Fruit fly (Drosophila melanogaster) whole organism, prepupa: Measurements from ENCODE around the gene CG6340.
A peak's percentile ranks its signal among the peaks of the same experiment; 100 is the strongest.

ENCODE experiments used
- CG10631 ChIP-seq: fragments of 200-800 bp; sonication (Bioruptor generic); optimal IDR thresholded peaks from 2 replicates; lab custom pipeline; 2016; ENCODE audit warnings: missing biosample characterization, missing genetic modification characterization
- CG10669 ChIP-seq: fragments of 200-800 bp; sonication (Bioruptor generic); optimal IDR thresholded peaks from 3 replicates; lab custom pipeline; 2018; ENCODE audit warnings: missing biosample characterization, mild to moderate bottlenecking, missing genetic modification characterization, moderate library complexity
- CG11294 ChIP-seq: fragments of 200-800 bp; sonication (Bioruptor generic); IDR thresholded peaks from 2 replicates; pipeline ENCODE4 v1.3.6; 2022; ENCODE audit warnings: missing biosample characterization, missing genetic modification characterization
- CG11902 ChIP-seq: fragments of 200-800 bp; sonication (Bioruptor generic); optimal IDR thresholded peaks from 3 replicates; lab custom pipeline; 2016; ENCODE audit warnings: missing biosample characterization, missing genetic modification characterization
- CG1621 ChIP-seq: fragments of 200-800 bp; sonication (Bioruptor generic); optimal IDR thresholded peaks from 3 replicates; lab custom pipeline; 2018; ENCODE audit warnings: missing biosample characterization, mild to moderate bottlenecking, missing genetic modification characterization
- CG16779 ChIP-seq: fragments of 200-800 bp; sonication (Bioruptor generic); optimal IDR thresholded peaks from 3 replicates; lab custom pipeline; 2017; ENCODE audit warnings: missing biosample characterization, mild to moderate bottlenecking, missing genetic modification characterization
- CG3032 ChIP-seq: fragments of 200-800 bp; optimal IDR thresholded peaks from 2 replicates; lab custom pipeline; 2019; ENCODE audit warnings: missing biosample characterization, mild to moderate bottlenecking, missing genetic modification characterization, moderate library complexity
- CG31627 ChIP-seq: fragments of 200-800 bp; sonication (Bioruptor generic); optimal IDR thresholded peaks from 3 replicates; lab custom pipeline; 2016; ENCODE audit warnings: missing biosample characterization, missing genetic modification characterization
- CG32006 ChIP-seq: fragments of 200-800 bp; sonication (Bioruptor generic); optimal IDR thresholded peaks from 3 replicates; lab custom pipeline; 2017; ENCODE audit warnings: missing biosample characterization, mild to moderate bottlenecking, missing genetic modification characterization
- CG34406 ChIP-seq: fragments of 200-800 bp; sonication (Bioruptor generic); optimal IDR thresholded peaks from 3 replicates; lab custom pipeline; 2016; ENCODE audit warnings: missing biosample characterization, missing genetic modification characterization
- CG4318 ChIP-seq: fragments of 200-800 bp; sonication (Bioruptor generic); optimal IDR thresholded peaks from 3 replicates; lab custom pipeline; 2017; ENCODE audit warnings: missing biosample characterization, mild to moderate bottlenecking, missing genetic modification characterization
- CG6163 ChIP-seq: fragments of 200-800 bp; sonication (Bioruptor generic); IDR thresholded peaks from 3 replicates; pipeline ENCODE4 v1.3.6; 2022; ENCODE audit warnings: missing biosample characterization, missing genetic modification characterization
- CG6276 ChIP-seq: fragments of 200-800 bp; sonication (Bioruptor generic); optimal IDR thresholded peaks from 2 replicates; lab custom pipeline; 2017; ENCODE audit warnings: missing biosample characterization, mild to moderate bottlenecking, missing genetic modification characterization
- CG6792 ChIP-seq: fragments of 200-800 bp; sonication (Bioruptor generic); optimal IDR thresholded peaks from 3 replicates; lab custom pipeline; 2016; ENCODE audit warnings: missing biosample characterization, missing genetic modification characterization
- CG6854 ChIP-seq: fragments of 200-800 bp; sonication (Bioruptor generic); optimal IDR thresholded peaks from 2 replicates; lab custom pipeline; 2017; ENCODE audit warnings: missing biosample characterization, mild to moderate bottlenecking, missing genetic modification characterization
- CG7368 ChIP-seq: fragments of 200-800 bp; sonication (Bioruptor generic); optimal IDR thresholded peaks from 3 replicates; lab custom pipeline; 2016; ENCODE audit warnings: missing biosample characterization, missing genetic modification characterization
- CG8632 ChIP-seq: fragments of 200-800 bp; sonication (Bioruptor generic); optimal IDR thresholded peaks from 3 replicates; lab custom pipeline; 2016; ENCODE audit warnings: missing biosample characterization, missing genetic modification characterization
- CG9139 ChIP-seq: fragments of 200-800 bp; sonication (Bioruptor generic); optimal IDR thresholded peaks from 3 replicates; lab custom pipeline; 2017; ENCODE audit warnings: missing biosample characterization, mild to moderate bottlenecking, missing genetic modification characterization
- Eip78C ChIP-seq: fragments of 200-800 bp; sonication (Bioruptor generic); peaks from one replicate; lab custom pipeline; 2016; ENCODE audit warnings: missing biosample characterization, missing genetic modification characterization
- Eip93F ChIP-seq: fragments of 200-800 bp; sonication (Bioruptor generic); optimal IDR thresholded peaks from 2 replicates; lab custom pipeline; 2016; ENCODE audit warnings: missing biosample characterization, mild to moderate bottlenecking, missing genetic modification characterization
- Ets21C ChIP-seq: fragments of 200-800 bp; sonication (Bioruptor generic); optimal IDR thresholded peaks from 3 replicates; lab custom pipeline; 2016; ENCODE audit warnings: missing biosample characterization, missing genetic modification characterization
- Gug ChIP-seq: fragments of 200-800 bp; sonication (Bioruptor generic); IDR thresholded peaks from 2 replicates; pipeline ENCODE4 v1.3.6; 2022; ENCODE audit warnings: missing biosample characterization, missing genetic modification characterization
- Hr38 ChIP-seq: sonication (Bioruptor generic); optimal IDR thresholded peaks from 2 replicates; lab custom pipeline; 2016; ENCODE audit warnings: missing biosample characterization, missing genetic modification characterization
- Hr39 ChIP-seq: fragments of 200-800 bp; sonication (Bioruptor generic); optimal IDR thresholded peaks from 2 replicates; lab custom pipeline; 2016; ENCODE audit warnings: missing biosample characterization, missing genetic modification characterization
- Hr4 ChIP-seq: fragments of 200-800 bp; sonication (Bioruptor generic); optimal IDR thresholded peaks from 3 replicates; lab custom pipeline; 2016; ENCODE audit warnings: missing biosample characterization, missing genetic modification characterization
- Met ChIP-seq: fragments of 200-800 bp; sonication (Bioruptor generic); optimal IDR thresholded peaks from 3 replicates; lab custom pipeline; 2016; ENCODE audit warnings: missing biosample characterization, missing genetic modification characterization
- Smox ChIP-seq: fragments of 200-800 bp; sonication (Bioruptor generic); optimal IDR thresholded peaks from 3 replicates; lab custom pipeline; 2016; ENCODE audit warnings: missing biosample characterization, missing genetic modification characterization
- Sox14 ChIP-seq: fragments of 200-800 bp; sonication (Bioruptor generic); optimal IDR thresholded peaks from 3 replicates; lab custom pipeline; 2016; ENCODE audit warnings: missing biosample characterization, missing genetic modification characterization
- achi ChIP-seq: fragments of 200-800 bp; sonication (Bioruptor generic); optimal IDR thresholded peaks from 3 replicates; lab custom pipeline; 2016; ENCODE audit warnings: missing biosample characterization, missing genetic modification characterization
- acj6 ChIP-seq: fragments of 200-800 bp; sonication (Bioruptor generic); optimal IDR thresholded peaks from 3 replicates; lab custom pipeline; 2016; ENCODE audit warnings: missing biosample characterization, missing genetic modification characterization
- cyc ChIP-seq: fragments of 200-800 bp; sonication (Bioruptor generic); optimal IDR thresholded peaks from 3 replicates; lab custom pipeline; 2016; ENCODE audit warnings: missing biosample characterization, missing genetic modification characterization
- eg ChIP-seq: fragments of 200-800 bp; sonication (Bioruptor generic); IDR thresholded peaks from 3 replicates; pipeline ENCODE4 v1.3.6; 2022; ENCODE audit warnings: missing biosample characterization, missing genetic modification characterization
- esn ChIP-seq: fragments of 200-800 bp; sonication (Bioruptor generic); optimal IDR thresholded peaks from 2 replicates; lab custom pipeline; 2016; ENCODE audit warnings: missing biosample characterization, mild to moderate bottlenecking, missing genetic modification characterization, moderate library complexity
- fd59A ChIP-seq: fragments of 200-800 bp; sonication (Bioruptor generic); optimal IDR thresholded peaks from 2 replicates; lab custom pipeline; 2017; ENCODE audit warnings: missing biosample characterization, mild to moderate bottlenecking, missing genetic modification characterization, missing genetic modification reagents
- lz ChIP-seq: fragments of 200-800 bp; sonication (Bioruptor generic); optimal IDR thresholded peaks from 3 replicates; lab custom pipeline; 2016; ENCODE audit warnings: missing biosample characterization, missing genetic modification characterization
- pdm3 ChIP-seq: fragments of 200-800 bp; sonication (Bioruptor generic); optimal IDR thresholded peaks from 3 replicates; lab custom pipeline; 2016; ENCODE audit warnings: missing biosample characterization, missing genetic modification characterization
- salr ChIP-seq, 2 experiments: fragments of 200-800 bp; sonication (Bioruptor generic); optimal IDR thresholded peaks; 3 replicates each; lab custom pipeline; 2016 to 2018; ENCODE audit warnings: missing biosample characterization in 2 of 2, missing genetic modification characterization in 2 of 2, mild to moderate bottlenecking in 1 of 2
- spab ChIP-seq: fragments of 200-800 bp; sonication (Bioruptor generic); optimal IDR thresholded peaks from 2 replicates; lab custom pipeline; 2017; ENCODE audit warnings: missing biosample characterization, mild to moderate bottlenecking, missing genetic modification characterization, missing genetic modification reagents
- ss ChIP-seq, 2 experiments: fragments of 200-800 bp; sonication (Bioruptor generic); optimal IDR thresholded peaks; 2 replicates in 1 of 2; 3 replicates in 1 of 2; lab custom pipeline; 2017 to 2018; ENCODE audit warnings: mild to moderate bottlenecking in 2 of 2, missing biosample characterization in 2 of 2, missing genetic modification characterization in 2 of 2, moderate library complexity in 1 of 2
- svp ChIP-seq: fragments of 200-800 bp; sonication (Bioruptor generic); peaks from one replicate; lab custom pipeline; 2016; ENCODE audit warnings: missing biosample characterization, missing genetic modification characterization
- topi ChIP-seq: fragments of 200-800 bp; sonication (Bioruptor generic); optimal IDR thresholded peaks from 3 replicates; lab custom pipeline; 2016; ENCODE audit warnings: missing biosample characterization, missing genetic modification characterization

CG6340 gene

dm6 chrX:15532062-15532461 lies 49.9 kb downstream of the CG6340 start:
- TF ChIP-seq fd59A (GFP tag; lab: Kevin White, UChicago) = no peak
- TF ChIP-seq Hr38 (GFP tag; lab: Kevin White, UChicago) = no peak
- no peak for TF ChIP-seq CG6792 (GFP tag; lab: Kevin White, UChicago)
- TF ChIP-seq esn (GFP tag; lab: Kevin White, UChicago) = peak; percentile 12
- TF ChIP-seq CG10631 (GFP tag; lab: Kevin White, UChicago) = no peak
- TF ChIP-seq CG8632 (GFP tag; lab: Kevin White, UChicago) = no peak
- TF ChIP-seq CG11902 (GFP tag; lab: Kevin White, UChicago) = no peak
- TF ChIP-seq eg (GFP tag; lab: Robert Waterston, UW) = no peak
- TF ChIP-seq Sox14 (GFP tag; lab: Kevin White, UChicago) = no peak
- no peak for TF ChIP-seq Eip93F
- peak; percentile 35 for TF ChIP-seq Eip78C (GFP tag; lab: Kevin White, UChicago)
- no peak for TF ChIP-seq achi (GFP tag; lab: Kevin White, UChicago)
- no peak for TF ChIP-seq spab (GFP tag; lab: Kevin White, UChicago)
- no peak for TF ChIP-seq CG6163
- TF ChIP-seq Ets21C (GFP tag; lab: Kevin White, UChicago) = peak; percentile 12
- TF ChIP-seq svp (GFP tag; lab: Kevin White, UChicago) = no peak
- TF ChIP-seq CG10669 = no peak
- no peak for TF ChIP-seq CG6854 (GFP tag; lab: Kevin White, UChicago)
- TF ChIP-seq pdm3 (GFP tag; lab: Kevin White, UChicago) = no peak
- no peak for TF ChIP-seq ss (GFP tag; optimal IDR thresholded peaks at IDR 0.05; lab: Kevin White, UChicago)
- TF ChIP-seq cyc (GFP tag; lab: Kevin White, UChicago) = peak; percentile 1
- TF ChIP-seq CG4318 (GFP tag; lab: Kevin White, UChicago) = no peak
- TF ChIP-seq salr (GFP tag; optimal IDR thresholded peaks at IDR 0.05; lab: Kevin White, UChicago) = no peak
- TF ChIP-seq acj6 (GFP tag; lab: Kevin White, UChicago) = no peak
- TF ChIP-seq CG31627 (GFP tag; lab: Kevin White, UChicago) = peak; percentile 14
- TF ChIP-seq CG9139 (GFP tag; lab: Kevin White, UChicago) = no peak
- no peak for TF ChIP-seq CG1621 (tag; lab: Kevin White, UChicago)
- no peak for TF ChIP-seq lz
- no peak for TF ChIP-seq CG34406
- no peak for TF ChIP-seq Gug (GFP tag; lab: Robert Waterston, UW)
- no peak for TF ChIP-seq CG11294 (GFP tag; lab: Robert Waterston, UW)
- TF ChIP-seq Hr39 = peak; percentile 8
- no peak for TF ChIP-seq CG6276 (GFP tag; lab: Kevin White, UChicago)
- TF ChIP-seq CG16779 = no peak
- no peak for TF ChIP-seq CG7368 (GFP tag; lab: Kevin White, UChicago)
- peak; percentile 20 for TF ChIP-seq Met (GFP tag; lab: Kevin White, UChicago)
- TF ChIP-seq topi (GFP tag; lab: Kevin White, UChicago) = no peak
- TF ChIP-seq CG3032 = no peak
- no peak for TF ChIP-seq Smox (GFP tag; lab: Kevin White, UChicago)
- TF ChIP-seq Hr4 = no peak
- TF ChIP-seq CG32006 (GFP tag; lab: Kevin White, UChicago) = no peak
- TF ChIP-seq, all 60 proteins: peak for 7
